Worm (Caenorhabditis elegans): ENCODE results near the gene F38B6.6.

The F38B6.6 gene

ce11 chrX:6737329-6738008 is 47.6 kb upstream of the F38B6.6 start (continued):
- no peak for TF ChIP-seq rpc-1 (optimal IDR thresholded peaks at IDR 0.05)
- no peak for TF ChIP-seq rpc-1 (tag; optimal IDR thresholded peaks at IDR 0.05)
- TF ChIP-seq rcor-1 (GFP tag; IDR thresholded peaks at IDR 0.05): 0 out of 2 replicates have a peak, but pooled peaks have one; percentile 21
- TF ChIP-seq C06A6.2 (GFP tag; conservative IDR thresholded peaks at IDR 0.05): peak; percentile 87
- TF ChIP-seq snpc-4 (GFP tag; optimal IDR thresholded peaks at IDR 0.05): no peak
- peak in 3 of 4 experiments; percentile 37 to 47 (median 38) for TF ChIP-seq snpc-4 (tag; optimal IDR thresholded peaks at IDR 0.05)
- TF ChIP-seq hsf-1 (GFP tag; IDR thresholded peaks at IDR 0.05): 0 out of 2 replicates have a peak, but pooled peaks have one; percentile 45
- TF ChIP-seq nfyb-1 (GFP tag; IDR thresholded peaks at IDR 0.05): peak; percentile 49; the same call in 1 of the 2 replicates
- no peak for TF ChIP-seq hlh-12 (tag; optimal IDR thresholded peaks at IDR 0.05)
- peak; percentile 81 for TF ChIP-seq dox-1 (GFP tag; IDR thresholded peaks at IDR 0.05)
- TF ChIP-seq unc-62 (GFP tag; optimal IDR thresholded peaks at IDR 0.05): peak; percentile 57
- TF ChIP-seq F33H1.4 (GFP tag; IDR thresholded peaks at IDR 0.05): no peak
- TF ChIP-seq mxl-1 (tag; optimal IDR thresholded peaks at IDR 0.05): peak; percentile 62
- no peak for TF ChIP-seq ztf-18 (tag; optimal IDR thresholded peaks at IDR 0.05)
- peak; percentile 92 for TF ChIP-seq chd-7 (tag; optimal IDR thresholded peaks at IDR 0.05)
- no peak for TF ChIP-seq lin-26 (GFP tag; IDR thresholded peaks at IDR 0.05)
- TF ChIP-seq Y67H2A.10 (GFP tag; conservative IDR thresholded peaks at IDR 0.05): no peak
- TF ChIP-seq egl-44 (GFP tag; IDR thresholded peaks at IDR 0.05): peak; percentile 64; the same call in 1 of the 2 replicates
- no peak for TF ChIP-seq nfya-2 (GFP tag; IDR thresholded peaks at IDR 0.05)
- no peak for TF ChIP-seq ztf-28 (GFP tag; IDR thresholded peaks at IDR 0.05)
- 0 out of 2 replicates have a peak, but pooled peaks have one; percentile 38 for TF ChIP-seq Y79H2A.3 (GFP tag; conservative IDR thresholded peaks at IDR 0.05)
- no peak for TF ChIP-seq snpc-1.1 (tag; optimal IDR thresholded peaks at IDR 0.05; ENCODE audit: insufficient read depth)
- TF ChIP-seq hmg-20 (GFP tag; IDR thresholded peaks at IDR 0.05): no peak
- TF ChIP-seq nfya-1 (tag; optimal IDR thresholded peaks at IDR 0.05; ENCODE audit: borderline replicate concordance, insufficient read depth): no peak
- TF ChIP-seq ztf-3 (GFP tag; optimal IDR thresholded peaks at IDR 0.05): peak; percentile 20
- no peak for TF ChIP-seq madf-3 (GFP tag; IDR thresholded peaks at IDR 0.05)
- TF ChIP-seq madf-8 (GFP tag; conservative IDR thresholded peaks at IDR 0.05): no peak
- TF ChIP-seq attf-3 (GFP tag; conservative IDR thresholded peaks at IDR 0.05): no peak
- TF ChIP-seq lsl-1 (GFP tag; optimal IDR thresholded peaks at IDR 0.05): no peak
- peak; percentile 61 for TF ChIP-seq lir-1 (GFP tag; conservative IDR thresholded peaks at IDR 0.05)
- TF ChIP-seq ZK185.1 (tag; optimal IDR thresholded peaks at IDR 0.05; ENCODE audit: poor library complexity, severe bottlenecking): peak; percentile 62
- no peak for TF ChIP-seq ceh-79 (tag; optimal IDR thresholded peaks at IDR 0.05)
- no peak for TF ChIP-seq lsy-27 (tag; optimal IDR thresholded peaks at IDR 0.05; ENCODE audit: borderline replicate concordance, insufficient read depth)
- peak; percentile 33 for TF ChIP-seq nhr-90 (tag; optimal IDR thresholded peaks at IDR 0.05)
- TF ChIP-seq madf-10 (tag; optimal IDR thresholded peaks at IDR 0.05): peak; percentile 79
- TF ChIP-seq K12H6.12 (tag; optimal IDR thresholded peaks at IDR 0.05): peak; percentile 63
- TF ChIP-seq snpc-3.4 (tag; optimal IDR thresholded peaks at IDR 0.05): no peak
- no peak for TF ChIP-seq snpc-1.3 (tag; optimal IDR thresholded peaks at IDR 0.05; ENCODE audit: insufficient read depth)
- TF ChIP-seq gei-17 (GFP tag; optimal IDR thresholded peaks at IDR 0.05): peak; percentile 68
- no peak for TF ChIP-seq F49E8.2 (tag; optimal IDR thresholded peaks at IDR 0.05; ENCODE audit: insufficient read depth)
- TF ChIP-seq egl-18 (GFP tag; IDR thresholded peaks at IDR 0.05): no peak
- TF ChIP-seq lin-54 (GFP tag; optimal IDR thresholded peaks at IDR 0.05): peak; percentile 25
- no peak for TF ChIP-seq efl-1 (GFP tag; optimal IDR thresholded peaks at IDR 0.05)
- TF ChIP-seq lag-1 (GFP tag; IDR thresholded peaks at IDR 0.05): peak; percentile 17; the same call in 1 of the 2 replicates
- peak; percentile 89 for TF ChIP-seq F22D6.2 (tag; optimal IDR thresholded peaks at IDR 0.05)
- peak; percentile 92 for TF ChIP-seq lin-40 (tag; optimal IDR thresholded peaks at IDR 0.05)
- peak; percentile 69 for TF ChIP-seq ekl-4 (GFP tag; IDR thresholded peaks at IDR 0.05)

All from whole organism, young adult.